Fruit fly (Drosophila melanogaster): ENCODE results near the gene CG3091.

CG3091 gene

DNA sequence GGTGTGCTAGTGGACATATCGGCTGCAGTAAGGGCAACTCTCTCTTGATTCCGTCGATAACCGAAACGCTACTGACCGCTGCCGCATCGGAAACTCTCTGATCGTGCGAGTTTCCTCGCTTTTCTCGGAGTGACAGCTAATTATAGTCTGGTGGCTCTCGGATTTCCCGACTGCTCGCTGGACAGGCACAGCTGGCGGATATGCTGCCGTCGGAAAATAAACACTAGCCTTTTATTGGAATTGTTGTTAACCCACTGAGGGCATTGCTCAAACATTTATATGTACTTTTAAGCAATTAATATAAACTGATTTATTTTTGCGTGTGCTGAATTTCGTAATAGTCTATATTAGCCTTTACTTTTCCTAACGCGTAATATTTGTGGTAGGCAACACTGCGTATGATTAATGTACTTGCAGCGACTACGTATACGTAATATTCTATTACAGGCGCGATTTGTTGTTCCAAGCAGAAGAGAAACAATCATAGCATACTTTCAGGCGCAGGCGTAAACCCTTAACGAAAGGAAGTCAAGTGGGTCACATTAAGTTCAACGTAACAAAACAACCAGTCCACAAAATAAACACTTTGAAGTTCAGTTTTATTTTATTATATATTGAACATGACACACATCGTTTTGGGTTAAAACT is 40.1 kb downstream of the CG3091 start, which contains the start of gene SmydA-8:
TSS of gene SmydA-8 (minus strand) at position 51 of the 648 bp plus-strand sequence.
- no peak for TF ChIP-seq CG12768 (GFP tag; optimal IDR thresholded peaks at IDR 0.05)
- no peak for TF ChIP-seq Clk (GFP tag; optimal IDR thresholded peaks at IDR 0.05)
- TF ChIP-seq pad (GFP tag; optimal IDR thresholded peaks at IDR 0.05): no peak
- no peak for TF ChIP-seq CG14711 (tag; optimal IDR thresholded peaks at IDR 0.05)
- TF ChIP-seq bab1 (GFP tag; optimal IDR thresholded peaks at IDR 0.05): peak; percentile 31
- TF ChIP-seq Mnt (GFP tag; optimal IDR thresholded peaks at IDR 0.05): no peak
- no peak for TF ChIP-seq CG1620 (GFP tag; optimal IDR thresholded peaks at IDR 0.05)
- no peak for TF ChIP-seq CG11617 (GFP tag; optimal IDR thresholded peaks at IDR 0.05)
- TF ChIP-seq kay (GFP tag; ENCODE audit: borderline replicate concordance): peak; percentile 45

- peak; percentile 12 for TF ChIP-seq CG14711 (tag; optimal IDR thresholded peaks at IDR 0.05)
- TF ChIP-seq Hr96 (GFP tag; optimal IDR thresholded peaks at IDR 0.05): peak; percentile 17
- TF ChIP-seq Crg-1 (GFP tag; optimal IDR thresholded peaks at IDR 0.05): no peak
These were observed 41.6 kb downstream of the CG3091 start for dm6 chrX:2212327-2212820.

DNA sequence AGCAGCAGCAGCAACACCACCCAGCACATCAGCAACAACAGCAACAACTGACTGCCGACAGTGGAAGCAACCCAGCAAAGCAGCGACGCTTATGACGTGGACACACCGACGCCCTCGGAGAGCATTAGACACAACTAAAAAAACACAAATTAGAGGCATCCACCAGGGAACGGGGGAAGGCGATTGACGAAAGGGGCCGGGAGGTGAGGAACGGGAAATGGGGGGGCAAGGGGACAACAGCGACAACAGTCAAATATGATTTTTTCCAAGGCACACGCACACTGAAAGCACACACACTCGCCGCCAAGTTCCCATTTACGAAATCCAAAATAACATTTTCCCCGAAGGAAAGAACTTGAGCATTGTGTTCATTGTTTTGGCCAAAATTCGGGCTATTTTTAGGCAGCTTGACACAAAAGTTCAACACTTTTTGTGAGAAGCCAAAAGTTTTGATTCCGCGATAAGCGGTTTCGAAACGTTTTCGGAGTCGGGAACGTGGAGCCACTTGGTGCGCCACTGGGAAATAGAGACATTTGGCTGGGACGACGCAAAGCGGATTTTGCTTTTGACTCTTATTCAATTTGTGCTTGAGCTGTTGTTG is 45.3 kb downstream of the CG3091 start:
- TF ChIP-seq cnc (optimal IDR thresholded peaks at IDR 0.05): no peak
- TF ChIP-seq bab1 (GFP tag; optimal IDR thresholded peaks at IDR 0.05): no peak
- TF ChIP-seq CG12768 (GFP tag; optimal IDR thresholded peaks at IDR 0.05): no peak
- no peak for TF ChIP-seq kay (GFP tag; ENCODE audit: borderline replicate concordance)
- no peak for TF ChIP-seq toe (GFP tag; optimal IDR thresholded peaks at IDR 0.05)
- TF ChIP-seq ovo (GFP tag; optimal IDR thresholded peaks at IDR 0.05): no peak
- TF ChIP-seq Mnt (GFP tag; optimal IDR thresholded peaks at IDR 0.05): no peak
- no peak for TF ChIP-seq CG5204 (GFP tag; optimal IDR thresholded peaks at IDR 0.05)
- TF ChIP-seq CG7045 (GFP tag; optimal IDR thresholded peaks at IDR 0.05): no peak
- TF ChIP-seq tj (GFP tag; optimal IDR thresholded peaks at IDR 0.05): no peak
- TF ChIP-seq Clk (GFP tag; optimal IDR thresholded peaks at IDR 0.05): no peak
- no peak for TF ChIP-seq CG11617 (GFP tag; optimal IDR thresholded peaks at IDR 0.05)
- no peak for TF ChIP-seq CG14711 (tag; optimal IDR thresholded peaks at IDR 0.05)
- no peak for TF ChIP-seq Hr96 (GFP tag; optimal IDR thresholded peaks at IDR 0.05)
- TF ChIP-seq CG7101 (tag; optimal IDR thresholded peaks at IDR 0.05): no peak

DNA sequence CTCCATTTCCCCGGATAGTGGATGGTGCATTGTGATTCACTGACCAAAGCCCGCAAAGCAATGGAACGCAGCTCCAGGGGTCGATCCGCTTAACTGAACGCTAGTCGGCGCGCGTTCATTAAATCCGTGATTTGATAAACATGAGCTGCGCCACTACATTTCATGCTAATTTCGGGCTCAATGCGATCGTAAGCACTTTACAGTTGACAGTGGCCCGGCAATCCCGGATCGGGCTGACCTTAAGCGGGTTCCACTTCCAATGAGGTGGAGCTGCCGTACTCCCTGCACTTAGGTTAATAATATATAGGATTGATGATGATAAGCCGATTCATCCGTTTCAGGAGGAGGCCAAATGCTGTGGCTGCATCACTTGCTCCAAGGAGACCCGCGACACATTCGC is 50.2 kb downstream of the CG3091 start, which contains the start of gene FarO:
TSS of gene FarO (minus strand) at position 101 of the 400 bp plus-strand sequence.
- TF ChIP-seq CG7045 (GFP tag; optimal IDR thresholded peaks at IDR 0.05) (no peak), CG33017 (tag; optimal IDR thresholded peaks at IDR 0.05) (no peak), Crg-1 (GFP tag; optimal IDR thresholded peaks at IDR 0.05) (no peak)
